Worm (Caenorhabditis elegans) whole organism, L4 larva: ENCODE measurements around the gene T11F9.21.

Experiments used
- F49E8.2 ChIP-seq: sonication (generic microtip); optimal IDR thresholded peaks from 2 replicates; lab custom pipeline; 2016; ENCODE audit warnings: missing compliant biosample characterization, mild to moderate bottlenecking, missing genetic modification characterization, borderline replicate concordance
- R02D3.7 ChIP-seq: fragments of 150-350 bp; sonication (generic microtip); optimal IDR thresholded peaks from 3 replicates; lab custom pipeline; 2014; ENCODE audit warnings: missing biosample characterization, missing genetic modification characterization
- Y5F2A.4 ChIP-seq: fragments of 200-800 bp; sonication (Bioruptor generic); optimal IDR thresholded peaks from 2 replicates; lab custom pipeline; 2018; ENCODE audit warnings: mild to moderate bottlenecking, missing genetic modification characterization, missing compliant biosample characterization
- Y75B8A.6 ChIP-seq: fragments of 200-800 bp; sonication (Bioruptor generic); IDR thresholded peaks from 2 replicates; pipeline ENCODE4 v1.3.6; 2022; ENCODE audit warnings: missing genetic modification reagents, missing genetic modification characterization, missing compliant biosample characterization
- ZK337.2 ChIP-seq: fragments of 200-800 bp; sonication (Bioruptor generic); IDR thresholded peaks from 2 replicates; pipeline ENCODE4 v1.3.6; 2022; ENCODE audit warnings: missing genetic modification reagents, missing genetic modification characterization, missing compliant biosample characterization
- aly-2 ChIP-seq: sonication (generic microtip); optimal IDR thresholded peaks from 2 replicates; lab custom pipeline; 2018; ENCODE audit warnings: missing biosample characterization, missing genetic modification characterization
- attf-4 ChIP-seq: sonication (generic microtip); optimal IDR thresholded peaks from 3 replicates; lab custom pipeline; 2017; ENCODE audit warnings: missing biosample characterization, missing genetic modification characterization
- cey-2 ChIP-seq: sonication (generic microtip); optimal IDR thresholded peaks from 3 replicates; lab custom pipeline; 2017; ENCODE audit warnings: missing genetic modification characterization, mild to moderate bottlenecking, missing compliant biosample characterization, antibody characterized with exemption, borderline replicate concordance; ENCODE audit not compliant: insufficient read depth
- daf-12 ChIP-seq: fragments of 150-350 bp; optimal IDR thresholded peaks from 2 replicates; lab custom pipeline; 2014; ENCODE audit warnings: missing biosample characterization, missing genetic modification reagents, missing genetic modification characterization
- daf-19 ChIP-seq: fragments of 200-800 bp; sonication (Bioruptor generic); conservative IDR thresholded peaks from 2 replicates; pipeline ENCODE4 v1.3.6; 2022; ENCODE audit warnings: missing genetic modification characterization, missing compliant biosample characterization
- daf-8 ChIP-seq: fragments of 200-800 bp; sonication (Bioruptor generic); IDR thresholded peaks from 2 replicates; pipeline ENCODE4 v1.3.6; 2022; ENCODE audit warnings: missing genetic modification characterization, missing compliant biosample characterization
- dve-1 ChIP-seq: sonication (generic microtip); optimal IDR thresholded peaks from 2 replicates; lab custom pipeline; 2017; ENCODE audit warnings: antibody characterized with exemption, mild to moderate bottlenecking, missing genetic modification characterization, missing compliant biosample characterization; ENCODE audit not compliant: insufficient read depth
- egl-43 ChIP-seq: fragments of 200-800 bp; sonication (Bioruptor generic); IDR thresholded peaks from 2 replicates; pipeline ENCODE4 v1.3.6; 2022; ENCODE audit warnings: missing genetic modification reagents, missing genetic modification characterization, missing compliant biosample characterization
- fkh-10 ChIP-seq: fragments of 150-350 bp; optimal IDR thresholded peaks from 2 replicates; lab custom pipeline; 2014; ENCODE audit warnings: missing biosample characterization, missing genetic modification reagents, missing genetic modification characterization
- hif-1 ChIP-seq, 2 experiments: sonication (generic microtip); optimal IDR thresholded peaks; 2 replicates each; lab custom pipeline; 2016 to 2017; ENCODE audit warnings: missing compliant biosample characterization in 2 of 2, missing genetic modification characterization in 2 of 2, missing genetic modification reagents in 2 of 2, missing genotype in 2 of 2, mild to moderate bottlenecking in 1 of 2
- hmg-1.1 ChIP-seq: fragments of 200-800 bp; sonication (Bioruptor generic); IDR thresholded peaks from 2 replicates; pipeline ENCODE4 v1.3.6; 2022; ENCODE audit warnings: missing genetic modification reagents, missing genetic modification characterization, missing compliant biosample characterization
- lim-7 ChIP-seq: fragments of 200-800 bp; sonication (Bioruptor generic); IDR thresholded peaks from 2 replicates; pipeline ENCODE4 v1.3.6; 2022; ENCODE audit warnings: missing genetic modification characterization, missing compliant biosample characterization
- lin-13 ChIP-seq: fragments of 150-350 bp; optimal IDR thresholded peaks from 2 replicates; lab custom pipeline; 2014; ENCODE audit warnings: missing biosample characterization, missing genetic modification reagents, missing genetic modification characterization
- lir-3 ChIP-seq: sonication (generic microtip); optimal IDR thresholded peaks from 2 replicates; lab custom pipeline; 2016; ENCODE audit warnings: mild to moderate bottlenecking, missing genetic modification characterization, missing compliant biosample characterization
- mes-2 ChIP-seq: sonication (generic microtip); optimal IDR thresholded peaks from 2 replicates; lab custom pipeline; 2016; ENCODE audit warnings: missing genotype, mild to moderate bottlenecking, missing genetic modification characterization, missing compliant biosample characterization; ENCODE audit not compliant: poor library complexity, severe bottlenecking
- mxl-2 ChIP-seq: fragments of 200-800 bp; sonication (Bioruptor generic); conservative IDR thresholded peaks from 2 replicates; pipeline ENCODE4 v1.3.6; 2022; ENCODE audit warnings: missing genetic modification reagents, missing genetic modification characterization, missing compliant biosample characterization
- nhr-10 ChIP-seq: fragments of 150-350 bp; optimal IDR thresholded peaks from 2 replicates; lab custom pipeline; 2014; ENCODE audit warnings: missing biosample characterization, missing genetic modification characterization
- nhr-102 ChIP-seq: sonication (generic microtip); optimal IDR thresholded peaks from 2 replicates; lab custom pipeline; 2016; ENCODE audit warnings: mild to moderate bottlenecking, missing genetic modification characterization, moderate library complexity, missing compliant biosample characterization
- nhr-28 ChIP-seq: fragments of 150-350 bp; optimal IDR thresholded peaks from 2 replicates; lab custom pipeline; 2014; ENCODE audit warnings: missing biosample characterization, missing genetic modification characterization
- nhr-41 ChIP-seq: fragments of 200-800 bp; sonication (Bioruptor generic); IDR thresholded peaks from 2 replicates; pipeline ENCODE4 v1.3.6; 2022; ENCODE audit warnings: missing genetic modification reagents, missing genetic modification characterization, missing compliant biosample characterization
- nhr-48 ChIP-seq: sonication (generic microtip); optimal IDR thresholded peaks from 2 replicates; lab custom pipeline; 2016; ENCODE audit warnings: mild to moderate bottlenecking, missing genetic modification characterization, missing compliant biosample characterization
- nhr-6 ChIP-seq: fragments of 150-350 bp; optimal IDR thresholded peaks from 2 replicates; lab custom pipeline; 2014; ENCODE audit warnings: missing biosample characterization, missing genetic modification characterization
- nhr-76 ChIP-seq: fragments of 150-350 bp; optimal IDR thresholded peaks from 2 replicates; lab custom pipeline; 2014; ENCODE audit warnings: missing biosample characterization, missing genetic modification characterization
- php-3 ChIP-seq: fragments of 200-800 bp; sonication (Bioruptor generic); IDR thresholded peaks from 2 replicates; pipeline ENCODE4 v1.3.6; 2022; ENCODE audit warnings: missing genetic modification reagents, missing genetic modification characterization, missing compliant biosample characterization
- sdz-12 ChIP-seq: fragments of 200-800 bp; sonication (Bioruptor generic); optimal IDR thresholded peaks from 2 replicates; lab custom pipeline; 2018; ENCODE audit warnings: mild to moderate bottlenecking, missing genetic modification characterization, missing compliant biosample characterization
- snpc-1.2 ChIP-seq: fragments of 200-800 bp; sonication (Bioruptor generic); IDR thresholded peaks from 2 replicates; pipeline ENCODE4 v1.3.6; 2022; ENCODE audit warnings: missing genetic modification reagents, missing genetic modification characterization, missing compliant biosample characterization
- snpc-4 ChIP-seq: fragments of 150-350 bp; optimal IDR thresholded peaks from 2 replicates; lab custom pipeline; 2014; ENCODE audit warnings: missing biosample characterization, missing genetic modification characterization
- spr-1 ChIP-seq: sonication (generic microtip); optimal IDR thresholded peaks from 2 replicates; lab custom pipeline; 2016; ENCODE audit warnings: mild to moderate bottlenecking, missing genetic modification characterization, missing compliant biosample characterization
- tra-1 ChIP-seq: fragments of 200-800 bp; sonication (Bioruptor generic); IDR thresholded peaks from 2 replicates; pipeline ENCODE4 v1.3.6; 2022; ENCODE audit warnings: missing genetic modification reagents, missing genetic modification characterization, missing compliant biosample characterization
- unc-62 ChIP-seq, 3 experiments: fragments of 150-350 bp in 1 of 3; sonication (generic microtip); optimal IDR thresholded peaks in 2 of 3; peaks in 1 of 3; 1 replicate in 1 of 3; 2 replicates in 2 of 3; lab custom pipeline; 2014 to 2017; ENCODE audit warnings: missing biosample characterization in 3 of 3, missing genetic modification characterization in 3 of 3, missing genetic modification reagents in 3 of 3, missing genotype in 1 of 3
- vab-7 ChIP-seq: fragments of 200-800 bp; sonication (Bioruptor generic); IDR thresholded peaks from 2 replicates; pipeline ENCODE4 v1.3.6; 2022; ENCODE audit warnings: missing genetic modification reagents, missing genetic modification characterization, missing compliant biosample characterization
- ztf-11 ChIP-seq: fragments of 150-350 bp; optimal IDR thresholded peaks from 2 replicates; lab custom pipeline; 2014; ENCODE audit warnings: missing biosample characterization, missing genetic modification characterization

The T11F9.21 gene

ce11 chrV:11486680-11487079 is 5.9 kb upstream of the T11F9.21 start, which contains the start of gene T11F9.10:
TSS of gene T11F9.10 (plus strand) at chrV:11486980.
- TF ChIP-seq ZK337.2 (GFP tag; lab: Robert Waterston, UW) (no peak), egl-43 (no peak), mes-2 (tag; lab: Kevin White, UChicago) (no peak), vab-7 (GFP tag; lab: Robert Waterston, UW) (no peak), F49E8.2 (tag; lab: Kevin White, UChicago) (no peak), lin-13 (GFP tag; lab: Kevin White, UChicago) (no peak), daf-19 (no peak), Y75B8A.6 (no peak), lir-3 (no peak), nhr-10 (tag; lab: Kevin White, UChicago) (no peak), fkh-10 (no peak), mxl-2 (no peak), sdz-12 (GFP tag; lab: Kevin White, UChicago) (no peak), nhr-6 (tag; lab: Kevin White, UChicago) (no peak), nhr-41 (GFP tag; lab: Robert Waterston, UW) (no peak), snpc-4 (no peak), attf-4 (tag; lab: Kevin White, UChicago) (no peak), R02D3.7 (tag; lab: Kevin White, UChicago) (no peak)

ce11 chrV:11488288-11488687 is 4.3 kb upstream of the T11F9.21 start:
- TF ChIP-seq Y5F2A.4 (GFP tag; lab: Kevin White, UChicago) (no peak), daf-19 (no peak), nhr-76 (no peak), mes-2 (tag; lab: Kevin White, UChicago) (no peak), aly-2 (tag; lab: Kevin White, UChicago) (no peak), Y75B8A.6 (no peak), spr-1 (tag; lab: Kevin White, UChicago) (no peak), nhr-48 (no peak), hif-1 (tag; optimal IDR thresholded peaks at IDR 0.05; lab: Kevin White, UChicago) (no peak), tra-1 (GFP tag; lab: Robert Waterston, UW) (no peak), hmg-1.1 (no peak), nhr-102 (tag; lab: Kevin White, UChicago) (no peak), daf-8 (GFP tag; lab: Robert Waterston, UW) (no peak), daf-12 (no peak), dve-1 (tag; lab: Kevin White, UChicago) (no peak), lim-7 (GFP tag; lab: Robert Waterston, UW) (no peak), cey-2 (tag; lab: Kevin White, UChicago) (no peak)

- peak in 1 of 2 experiments; percentile 81 for TF ChIP-seq unc-62 (GFP tag; optimal IDR thresholded peaks at IDR 0.05 in 1 of 2; lab: Kevin White, UChicago)
- TF ChIP-seq unc-62 (tag; optimal IDR thresholded peaks at IDR 0.05; lab: Kevin White, UChicago) = no peak
- TF ChIP-seq daf-8 (GFP tag; lab: Robert Waterston, UW) = no peak
These were observed 2.2 kb upstream of the T11F9.21 start, which contains the start of gene dhs-19 for ce11 chrV:11490382-11490781. TSS of gene dhs-19 (minus strand) at chrV:11490482.

- no peak for TF ChIP-seq nhr-28 (tag; lab: Kevin White, UChicago)
These were observed 3.7 kb downstream of the T11F9.21 start, which contains the start of gene htrl-1 for ce11 chrV:11496283-11496682. TSS of gene htrl-1 (minus strand) at chrV:11496383.

- TF ChIP-seq snpc-4 (no peak), php-3 (GFP tag; lab: Robert Waterston, UW) (no peak), unc-62 (GFP tag; optimal IDR thresholded peaks at IDR 0.05 in 1 of 2; lab: Kevin White, UChicago) (peak in 1 of 2 experiments; percentile 92), unc-62 (tag; optimal IDR thresholded peaks at IDR 0.05; lab: Kevin White, UChicago) (no peak), ztf-11 (no peak), snpc-1.2 (GFP tag; lab: Robert Waterston, UW) (no peak)
These were observed 4.9 kb downstream of the T11F9.21 start for ce11 chrV:11497475-11497874.
